Fruit fly (Drosophila melanogaster) whole organism, embryonic: ENCODE results near the gene Lrch.

Source experiments
- Ada2b ChIP-seq: fragments of 200-800 bp; sonication (Bioruptor generic); IDR thresholded peaks from 2 replicates; pipeline ENCODE4 v1.3.6; 2022; ENCODE audit warnings: missing biosample characterization, missing genetic modification characterization
- CG10543 ChIP-seq: fragments of 200-800 bp; sonication (Bioruptor generic); optimal IDR thresholded peaks from 3 replicates; lab custom pipeline; 2017; ENCODE audit warnings: missing biosample characterization, mild to moderate bottlenecking, missing genetic modification characterization, moderate library complexity
- CG12071 ChIP-seq: fragments of 200-800 bp; sonication (Bioruptor generic); optimal IDR thresholded peaks from 3 replicates; lab custom pipeline; 2018; ENCODE audit warnings: missing biosample characterization, mild to moderate bottlenecking, missing genetic modification characterization
- CG12659 ChIP-seq: fragments of 200-800 bp; sonication (Bioruptor generic); optimal IDR thresholded peaks from 3 replicates; lab custom pipeline; 2017; ENCODE audit warnings: mild to moderate bottlenecking, missing biosample characterization, missing genetic modification reagents, missing genetic modification characterization
- CG13296 ChIP-seq: fragments of 200-800 bp; sonication (Bioruptor generic); optimal IDR thresholded peaks from 3 replicates; lab custom pipeline; 2018; ENCODE audit warnings: missing biosample characterization, mild to moderate bottlenecking, missing genetic modification characterization
- CG17361 ChIP-seq: fragments of 200-800 bp; sonication (Bioruptor generic); IDR thresholded peaks from 3 replicates; pipeline ENCODE4 v1.3.6; 2022; ENCODE audit warnings: missing biosample characterization, missing genetic modification characterization
- CG1832 ChIP-seq: fragments of 200-800 bp; sonication (Bioruptor generic); optimal IDR thresholded peaks from 2 replicates; lab custom pipeline; 2017; ENCODE audit warnings: missing biosample characterization, mild to moderate bottlenecking, missing genetic modification characterization, inconsistent platforms
- CG18599 ChIP-seq: fragments of 200-800 bp; sonication (Bioruptor generic); optimal IDR thresholded peaks from 3 replicates; lab custom pipeline; 2017; ENCODE audit warnings: missing biosample characterization, missing genetic modification characterization, mild to moderate bottlenecking, moderate library complexity, missing genetic modification reagents
- CG2678 ChIP-seq: fragments of 200-800 bp; sonication (Bioruptor generic); optimal IDR thresholded peaks from 3 replicates; lab custom pipeline; 2019; ENCODE audit warnings: missing biosample characterization, mild to moderate bottlenecking, missing genetic modification characterization, moderate library complexity
- CG30020 ChIP-seq: fragments of 200-800 bp; optimal IDR thresholded peaks from 2 replicates; lab custom pipeline; 2019; ENCODE audit warnings: missing biosample characterization, mild to moderate bottlenecking, missing genetic modification characterization, moderate library complexity
- CG3281 ChIP-seq: fragments of 200-800 bp; sonication (Bioruptor generic); optimal IDR thresholded peaks from 3 replicates; lab custom pipeline; 2017; ENCODE audit warnings: missing biosample characterization, mild to moderate bottlenecking, missing genetic modification characterization
- CG34376 ChIP-seq: fragments of 200-800 bp; sonication (Bioruptor generic); optimal IDR thresholded peaks from 2 replicates; lab custom pipeline; 2018; ENCODE audit warnings: missing biosample characterization, mild to moderate bottlenecking, missing genetic modification characterization
- CG42726 ChIP-seq: fragments of 200-800 bp; sonication (Bioruptor generic); IDR thresholded peaks from 2 replicates; pipeline ENCODE4 v1.3.6; 2022; ENCODE audit warnings: missing biosample characterization, missing genetic modification characterization; ENCODE audit not compliant: partially characterized antibody
- CG4617 ChIP-seq: fragments of 200-800 bp; sonication (Bioruptor generic); optimal IDR thresholded peaks from 3 replicates; lab custom pipeline; 2016; ENCODE audit warnings: missing biosample characterization, missing genetic modification characterization, borderline replicate concordance
- CG4730 ChIP-seq: fragments of 200-800 bp; sonication (Bioruptor generic); IDR thresholded peaks from 2 replicates; pipeline ENCODE4 v1.3.6; 2022; ENCODE audit warnings: missing biosample characterization, missing genetic modification characterization
- CG5245 ChIP-seq: fragments of 200-800 bp; sonication (Bioruptor generic); optimal IDR thresholded peaks from 3 replicates; lab custom pipeline; 2016; ENCODE audit warnings: missing biosample characterization, missing genetic modification characterization
- CG7928 ChIP-seq: fragments of 200-800 bp; sonication (Bioruptor generic); optimal IDR thresholded peaks from 2 replicates; lab custom pipeline; 2017; ENCODE audit warnings: missing biosample characterization, mild to moderate bottlenecking, missing genetic modification characterization
- CG8388 ChIP-seq: fragments of 200-800 bp; sonication (Bioruptor generic); optimal IDR thresholded peaks from 2 replicates; lab custom pipeline; 2019; ENCODE audit warnings: missing biosample characterization, mild to moderate bottlenecking, missing genetic modification characterization, moderate library complexity
- CG8924 ChIP-seq: fragments of 200-800 bp; optimal IDR thresholded peaks from 3 replicates; lab custom pipeline; 2019; ENCODE audit warnings: missing biosample characterization, mild to moderate bottlenecking, missing genetic modification characterization, moderate library complexity
- CTCF ChIP-seq: fragments of 200-800 bp; sonication (Bioruptor generic); optimal IDR thresholded peaks from 2 replicates; lab custom pipeline; 2017; ENCODE audit warnings: missing biosample characterization, mild to moderate bottlenecking, missing genetic modification characterization, moderate library complexity
- E2f2 ChIP-seq: fragments of 200-800 bp; sonication (Bioruptor generic); IDR thresholded peaks from 2 replicates; pipeline ENCODE4 v1.3.6; 2022; ENCODE audit warnings: missing biosample characterization, missing genetic modification characterization
- ERR ChIP-seq: fragments of 200-800 bp; sonication (Bioruptor generic); optimal IDR thresholded peaks from 2 replicates; lab custom pipeline; 2016; ENCODE audit warnings: missing biosample characterization, missing genetic modification characterization
- Gsc ChIP-seq: fragments of 200-800 bp; sonication (Bioruptor generic); IDR thresholded peaks from 2 replicates; pipeline ENCODE4 v1.3.6; 2022; ENCODE audit warnings: missing biosample characterization, missing genetic modification characterization
- H15 ChIP-seq: fragments of 200-800 bp; sonication (Bioruptor generic); IDR thresholded peaks from 3 replicates; pipeline ENCODE4 v1.3.6; 2022; ENCODE audit warnings: missing biosample characterization, missing genetic modification characterization
- Hand ChIP-seq: fragments of 200-800 bp; sonication (Bioruptor generic); optimal IDR thresholded peaks from 2 replicates; lab custom pipeline; 2017; ENCODE audit warnings: mild to moderate bottlenecking, missing biosample characterization, missing genetic modification reagents, missing genetic modification characterization
- Hsf ChIP-seq: fragments of 200-800 bp; sonication (Bioruptor generic); optimal IDR thresholded peaks from 3 replicates; lab custom pipeline; 2016; ENCODE audit warnings: missing biosample characterization, missing genetic modification characterization
- Neu2 ChIP-seq: fragments of 200-800 bp; sonication (Bioruptor generic); optimal IDR thresholded peaks from 3 replicates; lab custom pipeline; 2016; ENCODE audit warnings: missing biosample characterization, missing genetic modification characterization, borderline replicate concordance
- Oaz ChIP-seq: fragments of 200-800 bp; sonication (Bioruptor generic); IDR thresholded peaks from 2 replicates; pipeline ENCODE4 v1.3.6; 2022; ENCODE audit warnings: missing biosample characterization, missing genetic modification characterization
- Ptx1 ChIP-seq: fragments of 200-800 bp; sonication (Bioruptor generic); IDR thresholded peaks from 2 replicates; pipeline ENCODE4 v1.3.6; 2022; ENCODE audit warnings: missing biosample characterization, missing genetic modification characterization
- Ravus ChIP-seq: fragments of 200-800 bp; sonication (Bioruptor generic); IDR thresholded peaks from 2 replicates; pipeline ENCODE4 v1.3.6; 2022; ENCODE audit warnings: missing biosample characterization, missing genetic modification characterization
- Side ChIP-seq: fragments of 200-800 bp; sonication (Bioruptor generic); optimal IDR thresholded peaks from 2 replicates; lab custom pipeline; 2016; ENCODE audit warnings: missing biosample characterization, missing genetic modification characterization
- Usf ChIP-seq: fragments of 200-800 bp; sonication (Bioruptor generic); optimal IDR thresholded peaks from 2 replicates; lab custom pipeline; 2017; ENCODE audit warnings: missing genotype, missing biosample characterization, missing genetic modification characterization
- abd-A ChIP-seq: fragments of 200-800 bp; sonication (Bioruptor generic); optimal IDR thresholded peaks from 3 replicates; lab custom pipeline; 2019; ENCODE audit warnings: missing biosample characterization, mild to moderate bottlenecking, missing genetic modification characterization, moderate library complexity
- bowl ChIP-seq: fragments of 200-800 bp; sonication (Bioruptor generic); IDR thresholded peaks from 2 replicates; pipeline ENCODE4 v1.3.6; 2022; ENCODE audit warnings: missing biosample characterization, missing genetic modification characterization
- br ChIP-seq: fragments of >200 bp; optimal IDR thresholded peaks from 2 replicates; lab custom pipeline; 2017
- chinmo ChIP-seq: fragments of 200-800 bp; sonication (Bioruptor generic); IDR thresholded peaks from 4 replicates; pipeline ENCODE4 v1.3.6; 2022; ENCODE audit warnings: missing biosample characterization, missing genetic modification characterization; ENCODE audit not compliant: partially characterized antibody
- dati ChIP-seq: fragments of 200-800 bp; sonication (Bioruptor generic); IDR thresholded peaks from 2 replicates; pipeline ENCODE4 v1.3.6; 2022; ENCODE audit warnings: missing biosample characterization, missing genetic modification characterization
- en ChIP-seq: fragments of 200-800 bp; sonication (Bioruptor generic); optimal IDR thresholded peaks from 2 replicates; lab custom pipeline; 2016; ENCODE audit warnings: missing biosample characterization, missing genetic modification characterization
- fru ChIP-seq: fragments of >200 bp; optimal IDR thresholded peaks from 2 replicates; lab custom pipeline; 2017
- hkb ChIP-seq, 2 experiments: fragments of 200-800 bp in 1 of 2; fragments of >200 bp in 1 of 2; sonication (Bioruptor generic) in 1 of 2; IDR thresholded peaks in 1 of 2; optimal IDR thresholded peaks in 1 of 2; 2 replicates each; pipeline versions ENCODE4 v1.3.6 to Lab custom; 2017 to 2022; ENCODE audit warnings: missing biosample characterization in 1 of 2, missing genetic modification characterization in 1 of 2
- ken ChIP-seq: fragments of 200-800 bp; sonication (Bioruptor generic); IDR thresholded peaks from 3 replicates; pipeline ENCODE4 v1.3.6; 2022; ENCODE audit warnings: missing biosample characterization, missing genetic modification characterization
- lbe ChIP-seq: fragments of 200-800 bp; sonication (Bioruptor generic); optimal IDR thresholded peaks from 2 replicates; lab custom pipeline; 2016; ENCODE audit warnings: missing biosample characterization, mild to moderate bottlenecking, missing genetic modification characterization
- mam ChIP-seq: fragments of 200-800 bp; sonication (Bioruptor generic); optimal IDR thresholded peaks from 3 replicates; lab custom pipeline; 2016; ENCODE audit warnings: missing biosample characterization, missing genetic modification characterization
- pan ChIP-seq, 4 experiments: fragments of >200 bp in 3 of 4; fragments of 200-800 bp in 1 of 4; sonication (Bioruptor generic) in 1 of 4; optimal IDR thresholded peaks in 3 of 4; IDR thresholded peaks in 1 of 4; 2 replicates each; pipeline versions ENCODE4 v1.3.6 to Lab custom; 2017 to 2022; ENCODE audit warnings: missing biosample characterization in 2 of 4, missing genetic modification characterization in 2 of 4, mixed read lengths in 1 of 4
- pho ChIP-seq: fragments of 200-800 bp; sonication (Bioruptor generic); optimal IDR thresholded peaks from 2 replicates; lab custom pipeline; 2016; ENCODE audit warnings: missing biosample characterization, missing genetic modification characterization
- slbo ChIP-seq: fragments of 200-800 bp; sonication (Bioruptor generic); IDR thresholded peaks from 2 replicates; pipeline ENCODE4 v1.3.6; 2022; ENCODE audit warnings: missing biosample characterization, missing genetic modification characterization
- tap ChIP-seq: fragments of 200-800 bp; optimal IDR thresholded peaks from 3 replicates; lab custom pipeline; 2019; ENCODE audit warnings: missing biosample characterization, mild to moderate bottlenecking, missing genetic modification characterization, moderate library complexity
- tio ChIP-seq: fragments of 200-800 bp; sonication (Bioruptor generic); optimal IDR thresholded peaks from 2 replicates; lab custom pipeline; 2017; ENCODE audit warnings: missing biosample characterization, missing genetic modification characterization, inconsistent platforms
- toy ChIP-seq: fragments of 200-800 bp; sonication (Bioruptor generic); IDR thresholded peaks from 2 replicates; pipeline ENCODE4 v1.3.6; 2022; ENCODE audit warnings: missing biosample characterization, missing genetic modification characterization
- tup ChIP-seq: fragments of 200-800 bp; sonication (Bioruptor generic); optimal IDR thresholded peaks from 2 replicates; lab custom pipeline; 2016; ENCODE audit warnings: missing biosample characterization, mild to moderate bottlenecking, missing genetic modification characterization, moderate library complexity
- usp ChIP-seq: fragments of >200 bp; optimal IDR thresholded peaks from 2 replicates; lab custom pipeline; 2017; ENCODE audit warnings: missing biosample characterization, missing genetic modification characterization

Gene Lrch

DNA sequence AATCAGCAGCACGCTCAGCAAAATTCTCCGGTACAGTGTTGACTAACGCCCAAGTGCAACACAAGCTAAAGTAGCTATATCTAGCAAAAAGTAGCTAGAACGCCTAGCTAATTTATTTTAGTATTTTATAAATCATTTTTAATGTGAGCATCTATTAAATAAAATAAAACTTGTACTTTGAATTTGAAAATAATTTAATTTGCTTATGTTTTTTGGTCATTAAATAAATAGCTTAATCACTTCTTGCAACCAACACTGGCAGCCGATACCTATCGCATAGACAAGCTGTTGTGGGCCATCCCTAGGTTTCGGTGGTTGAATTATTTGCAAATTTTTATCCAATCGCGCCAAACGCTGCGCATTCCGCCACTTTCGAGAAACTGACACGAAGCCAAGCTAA lies 26.4 kb upstream of the Lrch start, which contains the start of the genes Polr2J and CG15141 (continued):
- peak; percentile 83 for TF ChIP-seq CG30020 (tag; lab: Kevin White, UChicago)
- TF ChIP-seq E2f2 (GFP tag; lab: Robert Waterston, UW), result peak; percentile 72
- peak; percentile 91 for TF ChIP-seq ken (GFP tag; lab: Robert Waterston, UW)
- TF ChIP-seq hkb (optimal IDR thresholded peaks at IDR 0.05; lab: Kevin White, UChicago), result peak; percentile 65
- TF ChIP-seq hkb (GFP tag; IDR thresholded peaks at IDR 0.05; lab: Robert Waterston, UW), result peak; percentile 81
- TF ChIP-seq Hsf (GFP tag; lab: Kevin White, UChicago), result peak; percentile 87
- TF ChIP-seq Gsc (GFP tag; lab: Robert Waterston, UW), result peak; percentile 68
- peak; percentile 80 for TF ChIP-seq mam (GFP tag; lab: Kevin White, UChicago)
- TF ChIP-seq CG3281 (GFP tag; lab: Kevin White, UChicago), result peak; percentile 81
- TF ChIP-seq CG42726 (GFP tag; lab: Robert Waterston, UW), result 0 out of 2 replicates have a peak, but pooled peaks have one; percentile 38
- TF ChIP-seq CG12659 (GFP tag; lab: Kevin White, UChicago), result peak; percentile 90
- TF ChIP-seq CG18599 (GFP tag; lab: Kevin White, UChicago), result peak; percentile 85
- no peak for TF ChIP-seq chinmo
- no peak for TF ChIP-seq Neu2 (GFP tag; lab: Kevin White, UChicago)
- TF ChIP-seq br (lab: Kevin White, UChicago), result no peak
- TF ChIP-seq tup, result peak; percentile 57
- 0 out of 2 replicates have a peak, but pooled peaks have one; percentile 17 for TF ChIP-seq bowl
- peak; percentile 65 for TF ChIP-seq tio (GFP tag; lab: Kevin White, UChicago)
- TF ChIP-seq CG8924, result peak; percentile 90
- TF ChIP-seq Hand (GFP tag; lab: Kevin White, UChicago), result no peak
- peak; percentile 73 for TF ChIP-seq CG13296 (GFP tag; lab: Kevin White, UChicago)
- TF ChIP-seq fru, result no peak
- no peak for TF ChIP-seq dati (GFP tag; lab: Robert Waterston, UW)
- peak; percentile 95 for TF ChIP-seq Ptx1 (GFP tag; lab: Robert Waterston, UW)
- TF ChIP-seq Usf (GFP tag; lab: Kevin White, UChicago), result peak; percentile 69
- TF ChIP-seq CG17361 (GFP tag; lab: Robert Waterston, UW), result no peak; the same call in 1 of the 3 replicates
- TF ChIP-seq CG2678 (tag; lab: Kevin White, UChicago), result no peak
- peak; percentile 56; the same call in 1 of the 2 replicates for TF ChIP-seq Oaz (GFP tag; lab: Robert Waterston, UW)
- TF ChIP-seq CG1832 (GFP tag; lab: Kevin White, UChicago), result no peak
- no peak for TF ChIP-seq pan (optimal IDR thresholded peaks at IDR 0.05; lab: Kevin White, UChicago)
- TF ChIP-seq pan (GFP tag; optimal IDR thresholded peaks at IDR 0.05 in 1 of 2, IDR thresholded peaks at IDR 0.05 in 1 of 2), result peak in 1 of 2 experiments; percentile 84
- peak; percentile 45 for TF ChIP-seq CG5245 (GFP tag; lab: Kevin White, UChicago)
- peak; percentile 68 for TF ChIP-seq CG7928 (GFP tag; lab: Kevin White, UChicago)
- TF ChIP-seq abd-A (tag; lab: Kevin White, UChicago), result no peak
- TF ChIP-seq toy, result no peak
- no peak for TF ChIP-seq Side (GFP tag; lab: Kevin White, UChicago)
- TF ChIP-seq CG12071 (GFP tag; lab: Kevin White, UChicago), result no peak
- peak; percentile 94 for TF ChIP-seq slbo (GFP tag; lab: Robert Waterston, UW)
- TF ChIP-seq H15 (GFP tag; lab: Robert Waterston, UW), result peak; percentile 88
- TF ChIP-seq usp (GFP tag; lab: Kevin White, UChicago), result no peak
- peak; percentile 89 for TF ChIP-seq CG4617 (GFP tag; lab: Kevin White, UChicago)
- no peak for TF ChIP-seq CG10543 (GFP tag; lab: Kevin White, UChicago)
- no peak for TF ChIP-seq CTCF
- TF ChIP-seq ERR, result no peak
- TF ChIP-seq CG34376 (GFP tag; lab: Kevin White, UChicago), result peak; percentile 76
- TF ChIP-seq en (GFP tag; lab: Kevin White, UChicago), result no peak
- peak; percentile 71 for TF ChIP-seq Ada2b (GFP tag; lab: Robert Waterston, UW)
- TF ChIP-seq pho (GFP tag; lab: Kevin White, UChicago), result peak; percentile 88
- peak; percentile 77 for TF ChIP-seq CG8388 (GFP tag; lab: Kevin White, UChicago)
- TF ChIP-seq lbe (GFP tag; lab: Kevin White, UChicago), result peak; percentile 76
- TF ChIP-seq tap (tag; lab: Kevin White, UChicago), result no peak
- TF ChIP-seq CG4730 (GFP tag; lab: Robert Waterston, UW), result peak; percentile 81
- TF ChIP-seq Ravus (GFP tag; lab: Robert Waterston, UW), result peak; percentile 65
